Fruit fly (Drosophila melanogaster) whole organism: ENCODE results near the gene CG1847.

Experiments used
- CG8478 ChIP-seq: fragments of >200 bp; optimal IDR thresholded peaks from 2 replicates; lab custom pipeline; 2018; ENCODE audit warnings: inconsistent platforms
- Dll ChIP-seq: fragments of >200 bp; optimal IDR thresholded peaks from 2 replicates; lab custom pipeline; 2017
- EcR ChIP-seq, 2 experiments: fragments of >200 bp; optimal IDR thresholded peaks; 2 replicates each; lab custom pipeline; 2017; ENCODE audit warnings: missing biosample characterization in 2 of 2, missing genetic modification characterization in 2 of 2, missing genetic modification reagents in 2 of 2
- pan ChIP-seq: fragments of >200 bp; optimal IDR thresholded peaks from 2 replicates; lab custom pipeline; 2017
- psq ChIP-seq: fragments of >200 bp; optimal IDR thresholded peaks from 2 replicates; lab custom pipeline; 2017
- usp ChIP-seq: fragments of >200 bp; optimal IDR thresholded peaks from 2 replicates; lab custom pipeline; 2017; ENCODE audit warnings: missing biosample characterization, missing genetic modification characterization, mixed read lengths

The CG1847 gene

DNA sequence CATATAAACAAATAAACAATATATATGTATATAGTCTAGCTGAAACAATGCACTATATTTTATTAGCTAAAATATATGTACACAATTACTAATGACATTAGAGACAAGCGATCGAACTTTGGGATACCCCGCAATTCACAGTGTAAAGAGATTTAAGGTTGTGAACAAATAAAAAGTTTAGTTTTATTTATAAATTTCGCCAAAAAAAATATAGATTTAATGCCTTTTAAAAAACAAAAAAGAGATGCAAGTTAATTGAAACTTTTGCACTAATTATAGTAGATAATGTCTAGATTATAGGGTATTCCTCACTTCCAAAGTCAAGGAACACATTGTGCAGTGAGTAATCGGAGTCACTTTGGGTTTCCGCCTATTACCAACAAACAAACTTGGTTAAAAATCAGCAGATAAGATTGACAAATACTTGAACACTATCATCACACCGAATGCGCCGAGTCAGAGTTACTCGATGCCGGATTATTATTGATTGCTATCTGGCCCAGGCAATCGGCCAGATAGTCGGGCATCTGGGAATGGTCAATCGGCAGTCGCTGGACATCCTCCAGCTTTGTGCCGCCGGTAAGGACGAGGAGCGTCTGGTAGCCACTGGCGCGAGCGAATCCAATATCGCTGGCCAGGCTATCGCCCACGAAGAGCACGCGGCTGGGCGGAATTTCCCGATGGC lies 6.3 kb downstream of the CG1847 start:
- no peak for TF ChIP-seq pan (lab: Kevin White, UChicago)
- TF ChIP-seq usp = no peak
- no peak for TF ChIP-seq CG8478 (lab: Kevin White, UChicago)
- TF ChIP-seq EcR (GFP tag; optimal IDR thresholded peaks at IDR 0.05; lab: Kevin White, UChicago) = no peak
- TF ChIP-seq Dll (lab: Kevin White, UChicago) = no peak
- no peak for TF ChIP-seq psq (lab: Kevin White, UChicago)

DNA sequence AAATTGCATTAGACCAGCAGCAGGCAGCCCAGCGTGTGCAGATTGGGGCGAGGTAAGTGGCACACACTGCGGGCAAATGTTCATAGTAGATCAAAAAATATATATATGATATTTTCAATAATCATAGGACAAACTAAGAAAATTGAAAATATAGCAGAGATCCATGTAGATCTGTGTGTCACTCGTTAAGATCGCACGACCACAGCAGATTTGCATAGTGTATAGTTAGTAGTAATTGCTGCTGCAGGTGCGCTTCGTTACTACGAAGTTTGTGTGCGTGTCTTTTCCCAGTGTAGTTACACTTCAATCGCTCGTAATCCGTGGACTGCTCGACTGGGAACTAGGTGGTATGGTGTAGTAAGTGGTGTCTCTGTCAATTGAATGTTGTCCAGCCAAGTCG lies 8.2 kb downstream of the CG1847 start, which contains the start of gene CG10352:
Gene CG10352, minus strand, starts transcription at position 4 of the 400 bp plus-strand sequence.
- no peak for TF ChIP-seq pan (lab: Kevin White, UChicago)
- no peak for TF ChIP-seq Dll (lab: Kevin White, UChicago)
- no peak for TF ChIP-seq usp
- no peak for TF ChIP-seq CG8478 (lab: Kevin White, UChicago)
- TF ChIP-seq psq (lab: Kevin White, UChicago) = no peak
- no peak for TF ChIP-seq EcR (GFP tag; optimal IDR thresholded peaks at IDR 0.05; lab: Kevin White, UChicago)

- TF ChIP-seq pan (lab: Kevin White, UChicago) = no peak
- TF ChIP-seq CG8478 (lab: Kevin White, UChicago) = no peak
- TF ChIP-seq psq (lab: Kevin White, UChicago) = no peak
- TF ChIP-seq usp = no peak
- no peak for TF ChIP-seq Dll (lab: Kevin White, UChicago)
- no peak for TF ChIP-seq EcR (GFP tag; optimal IDR thresholded peaks at IDR 0.05; lab: Kevin White, UChicago)
These were observed 12.7 kb downstream of the CG1847 start for dm6 chrX:11881686-11882085.

DNA sequence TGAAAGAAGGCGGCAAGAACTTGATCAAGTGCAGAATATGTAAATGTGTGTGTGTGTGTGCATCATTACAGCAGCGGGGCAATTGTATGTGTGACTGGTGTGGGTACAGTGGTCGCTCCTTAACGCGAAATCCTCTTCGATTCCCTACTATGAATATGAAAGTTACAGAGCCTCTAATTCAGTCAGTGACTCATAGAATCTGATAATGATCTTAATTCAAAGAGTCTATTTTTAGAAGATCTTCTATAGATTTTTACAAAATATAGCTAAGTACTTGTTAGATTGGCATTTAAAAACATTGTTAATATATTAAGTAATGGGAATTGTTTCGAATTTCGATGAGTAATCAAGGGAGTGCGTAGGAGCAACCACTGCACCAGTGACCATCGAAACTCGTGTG lies 13.5 kb downstream of the CG1847 start:
- TF ChIP-seq usp (no peak), CG8478 (lab: Kevin White, UChicago) (no peak), Dll (lab: Kevin White, UChicago) (no peak), EcR (GFP tag; optimal IDR thresholded peaks at IDR 0.05; lab: Kevin White, UChicago) (no peak)

DNA sequence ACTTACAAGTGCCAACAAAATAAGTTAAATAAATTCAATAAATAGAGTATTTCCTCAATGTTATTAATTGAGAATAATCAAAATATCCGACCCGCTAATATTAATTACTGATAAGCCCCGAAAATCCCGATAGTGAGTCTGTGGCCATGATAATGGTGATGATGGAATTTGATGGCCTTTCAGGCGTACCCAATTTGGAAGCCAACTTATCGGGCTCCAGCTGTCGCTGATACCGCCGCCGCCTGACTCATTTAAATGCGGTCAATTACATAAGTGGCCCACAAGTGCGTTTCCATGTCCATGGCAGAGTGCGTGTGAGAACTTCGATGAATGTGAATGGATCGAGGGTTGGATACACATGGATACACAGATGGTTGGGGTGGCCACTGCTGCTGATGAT lies 15.2 kb downstream of the CG1847 start:
- TF ChIP-seq CG8478 (lab: Kevin White, UChicago) (no peak), Dll (lab: Kevin White, UChicago) (no peak), usp (no peak), psq (lab: Kevin White, UChicago) (no peak), pan (lab: Kevin White, UChicago) (no peak), EcR (GFP tag; optimal IDR thresholded peaks at IDR 0.05; lab: Kevin White, UChicago) (no peak)

- no peak for TF ChIP-seq usp
- no peak for TF ChIP-seq pan (lab: Kevin White, UChicago)
- TF ChIP-seq psq (lab: Kevin White, UChicago) = no peak
- no peak for TF ChIP-seq EcR (GFP tag; optimal IDR thresholded peaks at IDR 0.05; lab: Kevin White, UChicago)
- TF ChIP-seq CG8478 (lab: Kevin White, UChicago) = no peak
- TF ChIP-seq Dll (lab: Kevin White, UChicago) = no peak
These were observed 16.4 kb downstream of the CG1847 start for dm6 chrX:11885356-11885755.

dm6 chrX:11886976-11887375 lies 18.0 kb downstream of the CG1847 start, which contains the start of the genes CG10353 and SelG:
TSS of gene CG10353 (minus strand) at chrX:11887162.
TSS of gene SelG (plus strand) at chrX:11887284.
- TF ChIP-seq Dll (lab: Kevin White, UChicago) (no peak), psq (lab: Kevin White, UChicago) (no peak), CG8478 (lab: Kevin White, UChicago) (no peak), usp (no peak), pan (lab: Kevin White, UChicago) (no peak), EcR (GFP tag; optimal IDR thresholded peaks at IDR 0.05; lab: Kevin White, UChicago) (no peak)

dm6 chrX:11888142-11888541 lies 19.2 kb downstream of the CG1847 start, which contains the start of gene CG1840:
TSS of gene CG1840 (plus strand) at chrX:11888352.
- TF ChIP-seq CG8478 (lab: Kevin White, UChicago) (no peak), pan (lab: Kevin White, UChicago) (no peak), EcR (GFP tag; optimal IDR thresholded peaks at IDR 0.05; lab: Kevin White, UChicago) (no peak), Dll (lab: Kevin White, UChicago) (no peak), psq (lab: Kevin White, UChicago) (no peak)

DNA sequence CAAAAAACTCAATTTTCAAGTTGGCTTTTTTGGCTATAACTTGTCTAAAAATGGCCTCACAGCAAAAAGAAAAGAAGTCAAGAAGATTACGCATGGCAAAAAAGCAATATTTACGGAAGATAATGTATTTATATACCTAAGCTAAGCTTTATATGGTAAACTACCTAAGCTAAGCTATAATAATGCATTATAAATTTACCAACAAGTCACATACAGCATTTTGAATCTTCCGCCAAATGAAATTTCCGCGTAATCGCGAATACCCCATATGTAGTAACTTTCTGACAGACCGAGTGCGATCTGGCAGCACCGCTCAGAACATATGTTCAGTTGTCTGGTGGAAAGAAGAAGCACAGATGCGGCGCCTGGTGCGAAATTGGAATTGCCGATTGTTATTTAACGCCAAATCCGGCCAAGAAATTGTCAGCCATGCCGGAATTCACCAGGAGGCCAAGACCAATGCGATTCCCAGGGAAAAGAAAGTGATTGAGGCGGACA lies 22.8 kb downstream of the CG1847 start, which contains the start of gene sicily:
Gene sicily, plus strand, starts transcription at position 51 of the 498 bp plus-strand sequence.
- TF ChIP-seq pan (lab: Kevin White, UChicago) (no peak), usp (no peak), Dll (lab: Kevin White, UChicago) (no peak), CG8478 (lab: Kevin White, UChicago) (no peak)

DNA sequence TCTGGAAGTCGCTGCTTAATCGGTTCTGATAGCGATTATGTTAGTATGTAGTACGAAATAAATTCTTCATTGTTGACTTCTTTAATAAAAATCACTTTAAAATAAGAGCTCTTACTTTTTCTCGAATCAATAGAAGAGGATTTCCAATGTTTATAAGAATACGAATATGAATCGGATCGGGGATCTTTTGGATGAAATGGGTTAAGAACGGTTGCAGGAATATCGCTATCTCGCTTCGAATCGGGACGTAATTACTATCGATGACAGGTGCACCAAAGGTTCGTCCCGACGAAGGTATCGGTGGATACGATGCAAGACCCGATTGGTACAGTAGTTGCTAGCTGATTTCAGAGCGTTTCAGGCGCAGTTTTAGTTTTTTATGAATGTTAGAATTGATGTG lies 24.7 kb downstream of the CG1847 start, which contains the start of gene wisp:
Gene wisp, plus strand, starts transcription at position 301 of the 400 bp plus-strand sequence.
- TF ChIP-seq CG8478 (lab: Kevin White, UChicago) (no peak), usp (no peak), pan (lab: Kevin White, UChicago) (no peak), EcR (GFP tag; optimal IDR thresholded peaks at IDR 0.05; lab: Kevin White, UChicago) (no peak), psq (lab: Kevin White, UChicago) (no peak), Dll (lab: Kevin White, UChicago) (no peak)

- no peak for TF ChIP-seq Dll (lab: Kevin White, UChicago)
- TF ChIP-seq CG8478 (lab: Kevin White, UChicago) = no peak
- TF ChIP-seq psq (lab: Kevin White, UChicago) = no peak
These were observed 25.2 kb downstream of the CG1847 start for dm6 chrX:11894198-11894597.

- no peak for TF ChIP-seq pan (lab: Kevin White, UChicago)
- no peak for TF ChIP-seq usp
- no peak for TF ChIP-seq EcR (GFP tag; optimal IDR thresholded peaks at IDR 0.05; lab: Kevin White, UChicago)
- TF ChIP-seq Dll (lab: Kevin White, UChicago) = no peak
- no peak for TF ChIP-seq CG8478 (lab: Kevin White, UChicago)
- TF ChIP-seq psq (lab: Kevin White, UChicago) = no peak
These were observed 26.2 kb downstream of the CG1847 start for dm6 chrX:11895141-11895540.
